Worm (Caenorhabditis elegans) whole organism, young adult: ENCODE measurements around the gene Y39B6A.34.

Experiments
- B0019.2 ChIP-seq: fragments of 200-800 bp; sonication (Bioruptor generic); conservative IDR thresholded peaks from 2 replicates; pipeline ENCODE4 v1.3.6; 2022; ENCODE audit warnings: missing genetic modification reagents, missing genetic modification characterization, missing compliant biosample characterization
- C17E4.6 ChIP-seq: fragments of 200-800 bp; sonication (Bioruptor generic); IDR thresholded peaks from 2 replicates; pipeline ENCODE4 v1.3.6; 2022; ENCODE audit warnings: missing genetic modification reagents, missing genetic modification characterization, missing compliant biosample characterization
- F33H1.4 ChIP-seq: fragments of 200-800 bp; sonication (Bioruptor generic); IDR thresholded peaks from 2 replicates; pipeline ENCODE4 v1.3.6; 2022; ENCODE audit warnings: missing genetic modification reagents, missing genetic modification characterization, missing compliant biosample characterization
- F49E8.2 ChIP-seq: sonication (generic microtip); optimal IDR thresholded peaks from 3 replicates; lab custom pipeline; 2017; ENCODE audit warnings: missing genetic modification characterization, mild to moderate bottlenecking, missing compliant biosample characterization, antibody characterized with exemption, moderate library complexity; ENCODE audit not compliant: insufficient read depth
- F52B5.7 ChIP-seq: sonication (generic microtip); optimal IDR thresholded peaks from 2 replicates; lab custom pipeline; 2016; ENCODE audit warnings: mild to moderate bottlenecking, missing genetic modification characterization, missing compliant biosample characterization
- F55B11.4 ChIP-seq: sonication (generic microtip); optimal IDR thresholded peaks from 2 replicates; lab custom pipeline; 2016; ENCODE audit warnings: missing compliant biosample characterization, missing genetic modification characterization, borderline replicate concordance; ENCODE audit not compliant: insufficient read depth
- K12H6.12 ChIP-seq: fragments of 200-800 bp; sonication (Bioruptor generic); optimal IDR thresholded peaks from 2 replicates; lab custom pipeline; 2018; ENCODE audit warnings: mild to moderate bottlenecking, missing genetic modification characterization, missing compliant biosample characterization
- T07F8.4 ChIP-seq: sonication (generic microtip); optimal IDR thresholded peaks from 2 replicates; lab custom pipeline; 2016; ENCODE audit warnings: mild to moderate bottlenecking, missing genetic modification characterization, moderate library complexity, missing compliant biosample characterization
- Y79H2A.3 ChIP-seq: fragments of 200-800 bp; sonication (Bioruptor generic); conservative IDR thresholded peaks from 2 replicates; pipeline ENCODE4 v1.3.6; 2022; ENCODE audit warnings: missing genetic modification reagents, missing genetic modification characterization, missing compliant biosample characterization
- ZK185.1 ChIP-seq: sonication (generic microtip); optimal IDR thresholded peaks from 2 replicates; lab custom pipeline; 2016; ENCODE audit warnings: mild to moderate bottlenecking, missing genetic modification characterization, missing compliant biosample characterization; ENCODE audit not compliant: poor library complexity, severe bottlenecking
- akir-1 ChIP-seq: fragments of 200-800 bp; sonication (Bioruptor generic); optimal IDR thresholded peaks from 2 replicates; lab custom pipeline; 2018; ENCODE audit warnings: mild to moderate bottlenecking, missing genetic modification characterization, moderate library complexity, missing compliant biosample characterization
- aptf-2 ChIP-seq: fragments of 200-800 bp; sonication (Bioruptor generic); conservative IDR thresholded peaks from 2 replicates; pipeline ENCODE4 v1.3.6; 2022; ENCODE audit warnings: missing genetic modification reagents, missing genetic modification characterization, missing compliant biosample characterization
- attf-5 ChIP-seq: fragments of 200-800 bp; sonication (Bioruptor generic); optimal IDR thresholded peaks from 2 replicates; lab custom pipeline; 2018; ENCODE audit warnings: mild to moderate bottlenecking, missing genetic modification characterization, missing compliant biosample characterization
- cebp-1 ChIP-seq, 2 experiments: fragments of 200-800 bp in 1 of 2; sonication (Bioruptor generic) in 1 of 2; sonication (generic microtip) in 1 of 2; IDR thresholded peaks in 1 of 2; optimal IDR thresholded peaks in 1 of 2; 2 replicates each; pipeline versions ENCODE4 v1.3.6 to Lab custom; 2017 to 2022; ENCODE audit warnings: missing compliant biosample characterization in 2 of 2, missing genetic modification characterization in 2 of 2, mild to moderate bottlenecking in 1 of 2, missing genetic modification reagents in 1 of 2, moderate library complexity in 1 of 2
- ceh-79 ChIP-seq: sonication (generic microtip); optimal IDR thresholded peaks from 2 replicates; lab custom pipeline; 2017; ENCODE audit warnings: mild to moderate bottlenecking, missing genetic modification characterization, missing compliant biosample characterization
- dpff-1 ChIP-seq: sonication (generic microtip); optimal IDR thresholded peaks from 2 replicates; lab custom pipeline; 2017; ENCODE audit warnings: mild to moderate bottlenecking, missing genetic modification characterization, missing compliant biosample characterization
- dpl-1 ChIP-seq: fragments of 150-350 bp; optimal IDR thresholded peaks from 2 replicates; lab custom pipeline; 2014; ENCODE audit warnings: missing biosample characterization, missing genetic modification reagents, missing genetic modification characterization
- egl-44 ChIP-seq: fragments of 200-800 bp; sonication (Bioruptor generic); IDR thresholded peaks from 2 replicates; pipeline ENCODE4 v1.3.6; 2022; ENCODE audit warnings: missing genetic modification reagents, missing genetic modification characterization, missing compliant biosample characterization
- egrh-3 ChIP-seq: fragments of 200-800 bp; sonication (Bioruptor generic); IDR thresholded peaks from 2 replicates; pipeline ENCODE4 v1.3.6; 2022; ENCODE audit warnings: missing genetic modification reagents, missing genetic modification characterization, missing compliant biosample characterization
- ekl-4 ChIP-seq: fragments of 200-800 bp; sonication (Bioruptor generic); IDR thresholded peaks from 2 replicates; pipeline ENCODE4 v1.3.6; 2022; ENCODE audit warnings: missing genetic modification reagents, missing genetic modification characterization, missing compliant biosample characterization
- fkh-3 ChIP-seq: sonication (generic microtip); optimal IDR thresholded peaks from 2 replicates; lab custom pipeline; 2016; ENCODE audit warnings: mild to moderate bottlenecking, missing genetic modification characterization, missing compliant biosample characterization
- hlh-26 ChIP-seq: fragments of 200-800 bp; sonication (Bioruptor generic); conservative IDR thresholded peaks from 2 replicates; pipeline ENCODE4 v1.3.6; 2022; ENCODE audit warnings: missing genetic modification reagents, missing genetic modification characterization, missing compliant biosample characterization
- hmg-1.2 ChIP-seq: fragments of 200-800 bp; sonication (Bioruptor generic); IDR thresholded peaks from 2 replicates; pipeline ENCODE4 v1.3.6; 2022; ENCODE audit warnings: missing genetic modification reagents, missing genetic modification characterization, missing compliant biosample characterization
- let-526 ChIP-seq: fragments of 200-800 bp; sonication (Bioruptor generic); IDR thresholded peaks from 2 replicates; pipeline ENCODE4 v1.3.6; 2022; ENCODE audit warnings: missing genetic modification reagents, missing genetic modification characterization, missing compliant biosample characterization
- let-607 ChIP-seq, 2 experiments: fragments of 200-800 bp in 1 of 2; sonication (Bioruptor generic) in 1 of 2; sonication (generic microtip) in 1 of 2; optimal IDR thresholded peaks; 2 replicates each; lab custom pipeline; 2016 to 2018; ENCODE audit warnings: mild to moderate bottlenecking in 2 of 2, missing compliant biosample characterization in 2 of 2, missing genetic modification characterization in 2 of 2, moderate library complexity in 2 of 2, missing genotype in 1 of 2
- lin-26 ChIP-seq: fragments of 200-800 bp; sonication (Bioruptor generic); IDR thresholded peaks from 2 replicates; pipeline ENCODE4 v1.3.6; 2022; ENCODE audit warnings: missing genetic modification reagents, missing genetic modification characterization, missing compliant biosample characterization
- lin-40 ChIP-seq: sonication (generic microtip); optimal IDR thresholded peaks from 2 replicates; lab custom pipeline; 2016; ENCODE audit warnings: missing genetic modification characterization, mild to moderate bottlenecking, missing compliant biosample characterization, missing genotype, missing genetic modification reagents
- madf-3 ChIP-seq: fragments of 200-800 bp; sonication (Bioruptor generic); IDR thresholded peaks from 2 replicates; pipeline ENCODE4 v1.3.6; 2022; ENCODE audit warnings: missing genetic modification reagents, missing genetic modification characterization, missing compliant biosample characterization
- madf-6 ChIP-seq: fragments of 200-800 bp; sonication (Bioruptor generic); IDR thresholded peaks from 2 replicates; pipeline ENCODE4 v1.3.6; 2022; ENCODE audit warnings: missing genetic modification reagents, missing genetic modification characterization, missing compliant biosample characterization
- mcd-1 ChIP-seq: fragments of 200-800 bp; sonication (Bioruptor generic); IDR thresholded peaks from 2 replicates; pipeline ENCODE4 v1.3.6; 2022; ENCODE audit warnings: missing genetic modification reagents, missing genetic modification characterization, missing compliant biosample characterization
- nhr-80 ChIP-seq: sonication (generic microtip); optimal IDR thresholded peaks from 2 replicates; lab custom pipeline; 2016; ENCODE audit warnings: missing genetic modification characterization, missing compliant biosample characterization
- pbrm-1 ChIP-seq: fragments of 200-800 bp; sonication (Bioruptor generic); IDR thresholded peaks from 2 replicates; pipeline ENCODE4 v1.3.6; 2022; ENCODE audit warnings: missing genetic modification reagents, missing genetic modification characterization, missing compliant biosample characterization
- rpc-1 ChIP-seq, 2 experiments: fragments of 150-350 bp in 1 of 2; sonication (generic microtip) in 1 of 2; optimal IDR thresholded peaks; 2 replicates each; lab custom pipeline; 2014 to 2018; ENCODE audit warnings: missing biosample characterization in 1 of 2, missing genetic modification characterization in 1 of 2, missing genetic modification reagents in 1 of 2, missing genotype in 1 of 2
- sea-2 ChIP-seq: fragments of 200-800 bp; sonication (Bioruptor generic); IDR thresholded peaks from 2 replicates; pipeline ENCODE4 v1.3.6; 2022; ENCODE audit warnings: missing genetic modification characterization, missing compliant biosample characterization
- tlf-1 ChIP-seq: fragments of 200-800 bp; sonication (Bioruptor generic); optimal IDR thresholded peaks from 2 replicates; lab custom pipeline; 2018; ENCODE audit warnings: mild to moderate bottlenecking, missing genetic modification characterization, missing compliant biosample characterization
- ztf-18 ChIP-seq: sonication (generic microtip); optimal IDR thresholded peaks from 2 replicates; lab custom pipeline; 2016; ENCODE audit warnings: missing genotype, mild to moderate bottlenecking, missing genetic modification characterization, missing compliant biosample characterization
- ztf-22 ChIP-seq: fragments of 200-800 bp; sonication (Bioruptor generic); optimal IDR thresholded peaks from 2 replicates; lab custom pipeline; 2018; ENCODE audit warnings: mild to moderate bottlenecking, missing genetic modification characterization, moderate library complexity, missing compliant biosample characterization
- ztf-26 ChIP-seq: sonication (generic microtip); optimal IDR thresholded peaks from 2 replicates; lab custom pipeline; 2017; ENCODE audit warnings: missing genetic modification characterization, missing compliant biosample characterization

Y39B6A.34 gene

DNA sequence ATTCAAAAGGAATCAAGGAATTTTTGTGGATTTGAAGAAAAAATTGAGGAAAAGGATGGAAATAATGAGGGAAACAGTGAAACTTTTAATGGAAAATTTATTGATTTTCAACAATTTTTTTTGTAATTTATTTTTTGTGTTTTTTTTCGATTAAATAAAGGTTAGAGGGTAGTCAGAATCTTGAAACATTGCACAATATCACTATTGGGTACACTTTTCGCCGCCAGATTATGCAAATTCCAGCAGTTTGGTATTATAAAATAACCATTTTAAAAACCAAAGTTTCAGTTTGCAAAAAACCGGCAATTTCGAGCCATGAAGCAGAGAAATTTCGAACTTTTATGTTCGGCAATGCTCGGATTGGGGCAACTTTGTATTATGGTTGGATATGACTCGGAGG lies 30.6 kb downstream of the Y39B6A.34 start, which contains the start of gene Y39B6A.27:
Gene Y39B6A.27 (plus strand): TSS at position 301 of the 400 bp plus-strand sequence.
- TF ChIP-seq sea-2 (GFP tag; lab: Robert Waterston, UW) (no peak), C17E4.6 (GFP tag; lab: Robert Waterston, UW) (no peak), mcd-1 (GFP tag; lab: Robert Waterston, UW) (no peak), egl-44 (GFP tag; lab: Robert Waterston, UW) (no peak), K12H6.12 (tag; lab: Kevin White, UChicago) (no peak), hmg-1.2 (GFP tag; lab: Robert Waterston, UW) (no peak), nhr-80 (tag; lab: Kevin White, UChicago) (no peak)

DNA sequence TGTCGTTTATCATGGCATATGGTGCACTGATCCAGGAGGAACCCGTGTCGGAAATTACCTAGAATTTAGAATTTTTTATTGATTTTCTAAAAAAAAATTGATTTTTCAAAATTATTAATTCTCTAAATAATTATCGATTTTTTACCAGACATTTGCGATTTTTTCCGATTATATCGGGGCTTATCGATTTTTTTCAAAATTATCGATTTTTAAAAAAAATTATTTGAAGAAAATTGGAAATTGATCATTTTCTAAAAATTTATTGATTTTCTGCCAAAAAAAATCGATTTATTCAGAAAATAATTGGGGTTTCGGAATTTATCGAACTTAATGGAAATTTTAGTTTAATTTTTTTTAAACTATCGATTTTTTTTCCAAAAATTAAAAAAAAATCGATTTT lies 35.2 kb downstream of the Y39B6A.34 start:
- no peak for TF ChIP-seq let-607 (tag; optimal IDR thresholded peaks at IDR 0.05; lab: Kevin White, UChicago)
- no peak for TF ChIP-seq ceh-79 (tag; lab: Kevin White, UChicago)
- TF ChIP-seq ztf-22 (GFP tag; lab: Kevin White, UChicago): no peak
- no peak for TF ChIP-seq ztf-26 (tag; lab: Kevin White, UChicago)
- TF ChIP-seq madf-6 (GFP tag; lab: Robert Waterston, UW): no peak
- TF ChIP-seq F33H1.4: no peak
- no peak for TF ChIP-seq egrh-3 (GFP tag; lab: Robert Waterston, UW)
- no peak for TF ChIP-seq cebp-1 (GFP tag; IDR thresholded peaks at IDR 0.05; lab: Robert Waterston, UW)
- TF ChIP-seq cebp-1 (tag; optimal IDR thresholded peaks at IDR 0.05; lab: Kevin White, UChicago): no peak
- no peak for TF ChIP-seq B0019.2 (GFP tag; lab: Robert Waterston, UW)
- no peak for TF ChIP-seq akir-1 (GFP tag; lab: Kevin White, UChicago)
- TF ChIP-seq fkh-3 (tag; lab: Kevin White, UChicago): no peak
- no peak for TF ChIP-seq ZK185.1 (tag; lab: Kevin White, UChicago)
- no peak for TF ChIP-seq rpc-1 (optimal IDR thresholded peaks at IDR 0.05; lab: Kevin White, UChicago)
- TF ChIP-seq rpc-1 (tag; optimal IDR thresholded peaks at IDR 0.05; lab: Kevin White, UChicago): no peak
- TF ChIP-seq dpff-1: no peak
- no peak for TF ChIP-seq madf-3 (GFP tag; lab: Robert Waterston, UW)
- no peak for TF ChIP-seq F55B11.4 (tag; lab: Kevin White, UChicago)
- no peak for TF ChIP-seq dpl-1 (GFP tag; lab: Kevin White, UChicago)
- no peak for TF ChIP-seq F49E8.2 (tag; lab: Kevin White, UChicago)

DNA sequence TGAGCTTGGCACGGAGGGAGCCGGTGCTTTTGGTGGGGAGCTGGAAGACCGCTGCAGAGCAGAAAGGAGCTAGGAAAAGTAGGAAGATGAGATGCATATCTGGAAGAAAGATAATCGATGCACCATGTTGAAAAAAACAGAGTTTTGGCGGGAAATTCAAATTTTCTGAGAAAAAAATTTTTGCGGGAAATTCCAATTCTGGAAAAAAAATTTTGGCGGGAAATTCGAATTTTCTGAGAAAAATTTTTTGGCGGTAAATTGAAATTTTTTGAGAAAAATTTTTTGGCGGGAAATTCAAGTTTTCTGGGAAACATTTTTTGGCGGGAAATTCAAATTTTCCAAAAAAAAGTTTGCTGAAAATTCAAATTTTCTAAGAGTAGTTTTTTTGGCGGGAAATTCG lies 36.4 kb downstream of the Y39B6A.34 start, which contains the start of gene asp-17:
Gene asp-17 (minus strand): TSS at position 101 of the 400 bp plus-strand sequence.
- TF ChIP-seq hlh-26 (GFP tag; lab: Robert Waterston, UW) (no peak), pbrm-1 (no peak), attf-5 (GFP tag; lab: Kevin White, UChicago) (no peak), lin-40 (no peak), ekl-4 (GFP tag; lab: Robert Waterston, UW) (no peak), let-526 (GFP tag; lab: Robert Waterston, UW) (no peak), T07F8.4 (no peak), aptf-2 (GFP tag; lab: Robert Waterston, UW) (no peak), ztf-18 (no peak), tlf-1 (GFP tag; lab: Kevin White, UChicago) (no peak), F52B5.7 (tag; lab: Kevin White, UChicago) (no peak), lin-26 (GFP tag; lab: Robert Waterston, UW) (no peak), Y79H2A.3 (GFP tag; lab: Robert Waterston, UW) (no peak)
